Worm (Caenorhabditis elegans): Measurements from ENCODE around the gene ZK1307.8.

Gene ZK1307.8

DNA sequence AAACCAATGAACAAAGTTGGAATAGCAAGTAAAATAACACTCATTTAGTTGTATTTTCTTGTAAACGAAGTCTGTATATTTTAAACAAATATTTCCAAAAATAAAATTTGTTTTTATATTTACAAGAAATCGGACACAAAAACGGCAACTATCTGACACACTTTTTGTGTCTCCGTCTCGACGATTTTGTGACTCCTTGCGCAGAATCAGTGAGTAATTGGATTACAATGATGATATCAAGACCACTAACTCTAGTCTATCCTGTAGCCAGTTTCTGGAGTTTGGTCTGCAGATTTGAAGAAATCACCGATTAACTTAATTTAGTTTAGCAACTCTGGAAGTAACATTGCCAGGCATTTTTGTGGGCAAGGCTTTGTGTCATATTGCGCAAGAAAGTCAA is 38.4 kb downstream of the ZK1307.8 start, which contains the start of gene cyp-13A10:
Gene cyp-13A10 (minus strand): TSS at position 88 of the 400 bp plus-strand sequence.
- no peak for TF ChIP-seq atf-7 (tag; optimal IDR thresholded peaks at IDR 0.05)
- no peak for TF ChIP-seq madf-8 (GFP tag; conservative IDR thresholded peaks at IDR 0.05)
- TF ChIP-seq D2030.7 (GFP tag; IDR thresholded peaks at IDR 0.05), result no peak
- TF ChIP-seq C17E4.6 (GFP tag; IDR thresholded peaks at IDR 0.05), result no peak
- TF ChIP-seq rcor-1 (GFP tag; IDR thresholded peaks at IDR 0.05), result no peak
- TF ChIP-seq aptf-3 (GFP tag; IDR thresholded peaks at IDR 0.05), result no peak
- TF ChIP-seq attf-3 (GFP tag; conservative IDR thresholded peaks at IDR 0.05), result no peak
- TF ChIP-seq hsf-1 (GFP tag; IDR thresholded peaks at IDR 0.05), result no peak

ce11 chrII:9665577-9665976 is 41.2 kb downstream of the ZK1307.8 start, which contains the start of gene ZK1320.5:
TSS of gene ZK1320.5 (minus strand) at chrII:9665677.
- TF ChIP-seq ceh-79 (tag; optimal IDR thresholded peaks at IDR 0.05) (no peak), nhr-120 (GFP tag; IDR thresholded peaks at IDR 0.05) (no peak), mel-28 (tag; optimal IDR thresholded peaks at IDR 0.05; ENCODE audit: borderline replicate concordance) (no peak)

- TF ChIP-seq hmg-1.2 (GFP tag; IDR thresholded peaks at IDR 0.05) (peak; percentile 88), ceh-91 (GFP tag; IDR thresholded peaks at IDR 0.05) (no peak), lsl-1 (GFP tag; optimal IDR thresholded peaks at IDR 0.05) (no peak), attf-3 (GFP tag; conservative IDR thresholded peaks at IDR 0.05) (0 out of 2 replicates have a peak, but pooled peaks have one; percentile 11)
Observed at ce11 chrII:9667382-9667781, 43.0 kb downstream of the ZK1307.8 start, which contains the start of gene ZK1320.11. TSS of gene ZK1320.11 (plus strand) at chrII:9667624.

ce11 chrII:9668959-9669358 is 44.5 kb downstream of the ZK1307.8 start, which contains the start of gene taf-8:
TSS of gene taf-8 (plus strand) at chrII:9669318.
- peak; percentile 73 for TF ChIP-seq lsl-1 (GFP tag; optimal IDR thresholded peaks at IDR 0.05)
- no peak for TF ChIP-seq F57A8.1 (GFP tag; optimal IDR thresholded peaks at IDR 0.05)
- TF ChIP-seq hmg-1.2 (GFP tag; IDR thresholded peaks at IDR 0.05), result peak; percentile 16; the same call in 1 of the 2 replicates
- peak; percentile 95 for TF ChIP-seq attf-3 (GFP tag; conservative IDR thresholded peaks at IDR 0.05)

ce11 chrII:9671308-9671707 is 46.9 kb downstream of the ZK1307.8 start, which contains the start of gene ZK1320.7:
TSS of gene ZK1320.7 (plus strand) at chrII:9671608.
- TF ChIP-seq snpc-1.1 (tag; optimal IDR thresholded peaks at IDR 0.05; ENCODE audit: insufficient read depth) (no peak), dox-1 (GFP tag; IDR thresholded peaks at IDR 0.05) (no peak), C06A6.2 (GFP tag; conservative IDR thresholded peaks at IDR 0.05) (no peak), ama-1 (optimal IDR thresholded peaks at IDR 0.05) (no peak), ama-1 (GFP tag; optimal IDR thresholded peaks at IDR 0.05) (no peak), madf-3 (GFP tag; IDR thresholded peaks at IDR 0.05) (no peak), F37B4.10 (GFP tag; IDR thresholded peaks at IDR 0.05) (no peak), aptf-3 (GFP tag; IDR thresholded peaks at IDR 0.05) (no peak), sptf-2 (GFP tag; optimal IDR thresholded peaks at IDR 0.05) (no peak), unc-62 (GFP tag; optimal IDR thresholded peaks at IDR 0.05) (no peak), pbrm-1 (GFP tag; IDR thresholded peaks at IDR 0.05) (no peak), K12H6.12 (tag; optimal IDR thresholded peaks at IDR 0.05) (no peak), tbx-9 (tag; optimal IDR thresholded peaks at IDR 0.05; ENCODE audit: borderline replicate concordance) (no peak), ztf-28 (GFP tag; IDR thresholded peaks at IDR 0.05) (no peak), nfya-2 (GFP tag; IDR thresholded peaks at IDR 0.05) (no peak), atf-7 (tag; optimal IDR thresholded peaks at IDR 0.05) (no peak), Y79H2A.3 (GFP tag; conservative IDR thresholded peaks at IDR 0.05) (no peak)

ce11 chrII:9674678-9675077 is 50.3 kb downstream of the ZK1307.8 start, which contains the start of gene arc-1:
TSS of gene arc-1 (plus strand) at chrII:9674978.
- TF ChIP-seq ets-4 (GFP tag; optimal IDR thresholded peaks at IDR 0.05) (no peak), mxl-1 (tag; optimal IDR thresholded peaks at IDR 0.05) (no peak), rpc-1 (optimal IDR thresholded peaks at IDR 0.05) (no peak), rpc-1 (tag; optimal IDR thresholded peaks at IDR 0.05) (no peak), F57C9.4 (tag; optimal IDR thresholded peaks at IDR 0.05) (no peak), nfya-2 (GFP tag; IDR thresholded peaks at IDR 0.05) (no peak)
